Worm (Caenorhabditis elegans) whole organism, midembryonic: Measurements from ENCODE around the gene clec-141.

Source experiments
- T22C8.4 ChIP-seq: fragments of 200-800 bp; sonication (Bioruptor generic); IDR thresholded peaks from 2 replicates; pipeline ENCODE4 v1.3.6; 2022; ENCODE audit warnings: missing genetic modification characterization, missing compliant biosample characterization
- cog-1 ChIP-seq: sonication (generic microtip); optimal IDR thresholded peaks from 2 replicates; lab custom pipeline; 2016; ENCODE audit warnings: missing genetic modification characterization, missing compliant biosample characterization
- flt-1 ChIP-seq: fragments of 200-800 bp; sonication (Bioruptor generic); IDR thresholded peaks from 2 replicates; pipeline ENCODE4 v1.3.6; 2022; ENCODE audit warnings: missing genetic modification characterization, missing compliant biosample characterization
- klf-2 ChIP-seq: fragments of 200-800 bp; sonication (Bioruptor generic); conservative IDR thresholded peaks from 2 replicates; pipeline ENCODE4 v1.3.6; 2022; ENCODE audit warnings: missing genetic modification reagents, missing genetic modification characterization, missing compliant biosample characterization
- ref-1 ChIP-seq: fragments of 200-800 bp; sonication (Bioruptor generic); conservative IDR thresholded peaks from 2 replicates; pipeline ENCODE4 v1.3.6; 2022; ENCODE audit warnings: missing genetic modification reagents, missing genetic modification characterization, missing compliant biosample characterization
- tab-1 ChIP-seq: fragments of 200-800 bp; sonication (Bioruptor generic); IDR thresholded peaks from 2 replicates; pipeline ENCODE4 v1.3.6; 2022; ENCODE audit warnings: missing genetic modification characterization, missing compliant biosample characterization
- ztf-23 ChIP-seq: fragments of 200-800 bp; sonication (Bioruptor generic); IDR thresholded peaks from 2 replicates; pipeline ENCODE4 v1.3.6; 2022; ENCODE audit warnings: missing genetic modification reagents, missing genetic modification characterization, missing compliant biosample characterization
- ztf-29 ChIP-seq: fragments of 200-800 bp; sonication (Bioruptor generic); IDR thresholded peaks from 2 replicates; pipeline ENCODE4 v1.3.6; 2022; ENCODE audit warnings: missing genetic modification reagents, missing genetic modification characterization, missing compliant biosample characterization

- TF ChIP-seq flt-1 (GFP tag; lab: Robert Waterston, UW), result no peak
- TF ChIP-seq klf-2, result no peak
- no peak for TF ChIP-seq ref-1
- TF ChIP-seq T22C8.4 (GFP tag; lab: Robert Waterston, UW), result no peak
- no peak for TF ChIP-seq ztf-23 (GFP tag; lab: Robert Waterston, UW)
- no peak for TF ChIP-seq ztf-29 (GFP tag; lab: Robert Waterston, UW)
- TF ChIP-seq tab-1, result no peak
- TF ChIP-seq cog-1, result no peak
Observed at ce11 chrII:5451278-5451677, 43.8 kb upstream of the clec-141 start.
